Fruit fly (Drosophila melanogaster) whole organism, adult: ENCODE data around the gene CG34181.

Experiments used
- CG12768 ChIP-seq: fragments of 200-800 bp; sonication (Bioruptor generic); optimal IDR thresholded peaks from 2 replicates; lab custom pipeline; 2017; ENCODE audit warnings: missing biosample characterization, missing genetic modification characterization, mild to moderate bottlenecking, moderate library complexity, missing genetic modification reagents
- CG1620 ChIP-seq: fragments of 200-800 bp; sonication (Bioruptor generic); optimal IDR thresholded peaks from 2 replicates; lab custom pipeline; 2016; ENCODE audit warnings: missing biosample characterization, missing genetic modification characterization
- CG33017 ChIP-seq: fragments of 200-800 bp; sonication (Bioruptor generic); optimal IDR thresholded peaks from 2 replicates; lab custom pipeline; 2018; ENCODE audit warnings: missing biosample characterization, mild to moderate bottlenecking, missing genetic modification characterization, moderate library complexity
- Crg-1 ChIP-seq: fragments of 200-800 bp; sonication (Bioruptor generic); optimal IDR thresholded peaks from 2 replicates; lab custom pipeline; 2016; ENCODE audit warnings: missing biosample characterization, missing genetic modification characterization

DNA sequence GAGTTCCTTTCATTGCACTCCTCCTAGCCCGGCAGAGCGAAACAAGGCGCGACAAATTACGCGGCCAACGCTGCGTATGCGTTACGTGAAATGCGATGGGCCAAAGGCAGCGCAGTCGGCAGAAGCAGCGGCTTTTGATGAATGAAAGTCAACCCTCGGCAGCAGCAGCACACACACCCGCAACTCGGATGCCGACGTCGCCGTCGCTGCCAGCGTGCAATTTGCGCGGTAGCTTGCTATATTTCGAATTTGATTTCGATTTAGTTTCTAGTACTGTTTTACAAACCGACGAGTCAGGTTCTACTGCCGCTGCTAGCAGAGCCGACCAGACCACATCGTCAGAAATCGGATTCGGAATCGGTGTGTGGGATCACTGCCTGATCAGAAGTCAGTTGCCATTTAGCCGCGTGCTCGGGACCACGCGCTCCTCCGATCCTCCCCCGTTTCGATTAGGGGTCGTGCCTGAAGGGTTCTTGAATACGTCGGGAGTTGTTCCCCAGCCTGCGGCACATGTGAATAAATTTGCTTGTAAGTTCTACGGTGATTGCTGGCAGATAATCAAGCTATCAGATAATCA is 34.1 kb upstream of the CG34181 start, which contains the start of gene Eaat1:
- TF ChIP-seq Crg-1 (GFP tag; lab: Kevin White, UChicago): no peak
- peak; percentile 4 for TF ChIP-seq CG1620 (GFP tag; lab: Kevin White, UChicago)
- peak; percentile 38 for TF ChIP-seq CG12768 (GFP tag; lab: Kevin White, UChicago)
- no peak for TF ChIP-seq CG33017
